Worm (Caenorhabditis elegans) whole organism, L1 larva: Measurements from ENCODE around the gene unc-32.
A peak's percentile ranks its signal among the peaks of the same experiment; 100 is the strongest.

Source experiments
- C04F5.9 ChIP-seq: sonication (generic microtip); optimal IDR thresholded peaks from 2 replicates; lab custom pipeline; 2016; ENCODE audit warnings: missing genetic modification characterization, missing compliant biosample characterization
- C16A3.4 ChIP-seq: fragments of 150-350 bp; optimal IDR thresholded peaks from 2 replicates; lab custom pipeline; 2014; ENCODE audit warnings: missing biosample characterization, missing genetic modification characterization
- alr-1 ChIP-seq: fragments of 200-800 bp; sonication (Bioruptor generic); optimal IDR thresholded peaks from 2 replicates; lab custom pipeline; 2018; ENCODE audit warnings: borderline replicate concordance, mild to moderate bottlenecking, missing genetic modification characterization, missing compliant biosample characterization
- blmp-1 ChIP-seq: fragments of 150-350 bp; optimal IDR thresholded peaks from 2 replicates; lab custom pipeline; 2014; ENCODE audit warnings: missing biosample characterization, missing genetic modification characterization
- ceh-63 ChIP-seq: fragments of 200-800 bp; sonication (Bioruptor generic); optimal IDR thresholded peaks from 2 replicates; lab custom pipeline; 2018; ENCODE audit warnings: mild to moderate bottlenecking, missing genetic modification characterization, missing compliant biosample characterization
- ceh-82 ChIP-seq, 3 experiments: fragments of 150-350 bp in 1 of 3; sonication (generic microtip) in 2 of 3; optimal IDR thresholded peaks; 2 replicates each; lab custom pipeline; 2014 to 2017; ENCODE audit warnings: missing biosample characterization in 3 of 3, missing genetic modification characterization in 3 of 3
- dpl-1 ChIP-seq, 3 experiments: fragments of 150-350 bp in 2 of 3; sonication (generic microtip) in 1 of 3; optimal IDR thresholded peaks; 2 replicates each; lab custom pipeline; 2014 to 2017; ENCODE audit warnings: missing biosample characterization in 3 of 3, missing genetic modification characterization in 3 of 3, missing genetic modification reagents in 3 of 3
- efl-3 ChIP-seq: fragments of 200-800 bp; sonication (Bioruptor generic); optimal IDR thresholded peaks from 2 replicates; lab custom pipeline; 2018; ENCODE audit warnings: mild to moderate bottlenecking, missing genetic modification characterization, missing compliant biosample characterization
- ets-5 ChIP-seq: fragments of 200-800 bp; sonication (Bioruptor generic); IDR thresholded peaks from 2 replicates; pipeline ENCODE4 v1.3.6; 2022; ENCODE audit warnings: missing genetic modification characterization, missing compliant biosample characterization
- fkh-8 ChIP-seq: sonication (generic microtip); optimal IDR thresholded peaks from 2 replicates; lab custom pipeline; 2016; ENCODE audit warnings: mild to moderate bottlenecking, missing genetic modification characterization, missing compliant biosample characterization
- fos-1 ChIP-seq: fragments of 150-350 bp; optimal IDR thresholded peaks from 2 replicates; lab custom pipeline; 2014; ENCODE audit warnings: missing biosample characterization, missing genetic modification characterization
- hlh-17 ChIP-seq: fragments of 200-800 bp; sonication (Bioruptor generic); optimal IDR thresholded peaks from 2 replicates; lab custom pipeline; 2018; ENCODE audit warnings: missing genetic modification characterization, mild to moderate bottlenecking, missing compliant biosample characterization, moderate library complexity, borderline replicate concordance
- hlh-4 ChIP-seq: sonication (generic microtip); optimal IDR thresholded peaks from 2 replicates; lab custom pipeline; 2016; ENCODE audit warnings: mild to moderate bottlenecking, missing genetic modification characterization, missing compliant biosample characterization
- irx-1 ChIP-seq: sonication (generic microtip); optimal IDR thresholded peaks from 2 replicates; lab custom pipeline; 2016; ENCODE audit warnings: missing genetic modification characterization, missing compliant biosample characterization
- jun-1 ChIP-seq: fragments of 150-350 bp; optimal IDR thresholded peaks from 2 replicates; lab custom pipeline; 2014; ENCODE audit warnings: missing biosample characterization, missing genetic modification reagents, missing genetic modification characterization
- lin-13 ChIP-seq: fragments of 150-350 bp; optimal IDR thresholded peaks from 2 replicates; lab custom pipeline; 2014; ENCODE audit warnings: missing biosample characterization, missing genetic modification reagents, missing genetic modification characterization
- lin-14 ChIP-seq: fragments of 200-800 bp; sonication (Bioruptor generic); optimal IDR thresholded peaks from 2 replicates; lab custom pipeline; 2018; ENCODE audit warnings: mild to moderate bottlenecking, missing genetic modification characterization, moderate library complexity, missing compliant biosample characterization
- lin-39 ChIP-seq: fragments of 150-350 bp; optimal IDR thresholded peaks from 2 replicates; lab custom pipeline; 2014; ENCODE audit warnings: missing biosample characterization, missing genetic modification reagents, missing genetic modification characterization
- mab-9 ChIP-seq: fragments of 200-800 bp; sonication (Bioruptor generic); IDR thresholded peaks from 2 replicates; pipeline ENCODE4 v1.3.6; 2022; ENCODE audit warnings: missing genetic modification reagents, missing genetic modification characterization, missing compliant biosample characterization
- mdl-1 ChIP-seq, 2 experiments: fragments of 150-350 bp; optimal IDR thresholded peaks; 2 replicates each; lab custom pipeline; 2014 to 2017; ENCODE audit warnings: missing biosample characterization in 2 of 2, missing genetic modification characterization in 2 of 2, inconsistent platforms in 1 of 2
- mef-2 ChIP-seq: fragments of 150-350 bp; optimal IDR thresholded peaks from 2 replicates; lab custom pipeline; 2014; ENCODE audit warnings: missing biosample characterization, missing genetic modification characterization
- mep-1 ChIP-seq: fragments of 150-350 bp; optimal IDR thresholded peaks from 2 replicates; lab custom pipeline; 2014; ENCODE audit warnings: missing biosample characterization, missing genetic modification characterization
- nhr-20 ChIP-seq: sonication (generic microtip); optimal IDR thresholded peaks from 2 replicates; lab custom pipeline; 2016; ENCODE audit warnings: mild to moderate bottlenecking, missing genetic modification characterization, missing compliant biosample characterization
- nhr-237 ChIP-seq: fragments of 150-350 bp; optimal IDR thresholded peaks from 2 replicates; lab custom pipeline; 2014; ENCODE audit warnings: missing biosample characterization, missing genetic modification characterization
- nhr-71 ChIP-seq: sonication (generic microtip); optimal IDR thresholded peaks from 2 replicates; lab custom pipeline; 2016; ENCODE audit warnings: mild to moderate bottlenecking, missing genetic modification characterization, moderate library complexity, missing compliant biosample characterization
- nhr-84 ChIP-seq: sonication (generic microtip); optimal IDR thresholded peaks from 2 replicates; lab custom pipeline; 2017; ENCODE audit warnings: missing biosample characterization, missing genetic modification characterization
- nhr-85 ChIP-seq: sonication (generic microtip); peaks from one replicate; lab custom pipeline; 2016; ENCODE audit warnings: missing genetic modification characterization, inconsistent platforms, missing compliant biosample characterization
- pag-3 ChIP-seq: sonication (generic microtip); optimal IDR thresholded peaks from 2 replicates; lab custom pipeline; 2017; ENCODE audit warnings: missing genetic modification characterization, mild to moderate bottlenecking, missing compliant biosample characterization, antibody characterized with exemption, borderline replicate concordance; ENCODE audit not compliant: insufficient read depth
- pax-3 ChIP-seq: fragments of 200-800 bp; sonication (Bioruptor generic); optimal IDR thresholded peaks from 2 replicates; lab custom pipeline; 2018; ENCODE audit warnings: mild to moderate bottlenecking, missing genetic modification characterization, moderate library complexity, missing compliant biosample characterization
- rnt-1 ChIP-seq: sonication (generic microtip); optimal IDR thresholded peaks from 2 replicates; lab custom pipeline; 2016; ENCODE audit warnings: mild to moderate bottlenecking, missing genetic modification characterization, moderate library complexity, missing compliant biosample characterization
- skn-1 ChIP-seq: fragments of 150-350 bp; optimal IDR thresholded peaks from 2 replicates; lab custom pipeline; 2014; ENCODE audit warnings: missing biosample characterization, missing genetic modification characterization
- snpc-4 ChIP-seq: fragments of 150-350 bp; optimal IDR thresholded peaks from 2 replicates; lab custom pipeline; 2014; ENCODE audit warnings: missing biosample characterization, missing genetic modification characterization
- snu-23 ChIP-seq: sonication (generic microtip); optimal IDR thresholded peaks from 2 replicates; lab custom pipeline; 2016; ENCODE audit warnings: missing genetic modification characterization, missing compliant biosample characterization
- sox-4 ChIP-seq: sonication (generic microtip); optimal IDR thresholded peaks from 2 replicates; lab custom pipeline; 2016; ENCODE audit warnings: missing genetic modification characterization, missing compliant biosample characterization
- sptf-1 ChIP-seq: fragments of 150-350 bp; optimal IDR thresholded peaks from 2 replicates; lab custom pipeline; 2014; ENCODE audit warnings: missing biosample characterization, missing genetic modification characterization
- sup-37 ChIP-seq: fragments of 200-800 bp; sonication (Bioruptor generic); optimal IDR thresholded peaks from 2 replicates; lab custom pipeline; 2018; ENCODE audit warnings: mild to moderate bottlenecking, missing genetic modification characterization, missing compliant biosample characterization
- swsn-7 ChIP-seq: sonication (generic microtip); optimal IDR thresholded peaks from 2 replicates; lab custom pipeline; 2016; ENCODE audit warnings: missing genetic modification characterization, missing compliant biosample characterization
- tbx-2 ChIP-seq: sonication (generic microtip); optimal IDR thresholded peaks from 2 replicates; lab custom pipeline; 2016; ENCODE audit warnings: missing genetic modification characterization, missing compliant biosample characterization
- unc-30 ChIP-seq: sonication (generic microtip); optimal IDR thresholded peaks from 2 replicates; lab custom pipeline; 2017; ENCODE audit warnings: missing biosample characterization, missing genetic modification characterization
- unc-62 ChIP-seq: fragments of 150-350 bp; optimal IDR thresholded peaks from 2 replicates; lab custom pipeline; 2014; ENCODE audit warnings: missing biosample characterization, missing genetic modification reagents, missing genetic modification characterization
- unc-86 ChIP-seq: sonication (generic microtip); optimal IDR thresholded peaks from 2 replicates; lab custom pipeline; 2016; ENCODE audit warnings: missing genetic modification characterization, missing compliant biosample characterization
- unc-98 ChIP-seq: fragments of 200-800 bp; sonication (Bioruptor generic); IDR thresholded peaks from 2 replicates; pipeline ENCODE4 v1.3.6; 2022; ENCODE audit warnings: missing genetic modification characterization, missing compliant biosample characterization
- vab-15 ChIP-seq: sonication (generic microtip); optimal IDR thresholded peaks from 2 replicates; lab custom pipeline; 2017; ENCODE audit warnings: missing genotype, mild to moderate bottlenecking, missing genetic modification characterization, missing compliant biosample characterization
- xbp-1 ChIP-seq: sonication (generic microtip); optimal IDR thresholded peaks from 2 replicates; lab custom pipeline; 2016; ENCODE audit warnings: missing genetic modification characterization, missing compliant biosample characterization
- zip-4 ChIP-seq: fragments of 200-800 bp; sonication (Bioruptor generic); optimal IDR thresholded peaks from 2 replicates; lab custom pipeline; 2018; ENCODE audit warnings: mild to moderate bottlenecking, missing genetic modification characterization, moderate library complexity, missing compliant biosample characterization
- ztf-11 ChIP-seq, 2 experiments: sonication (generic microtip); optimal IDR thresholded peaks; 2 replicates each; lab custom pipeline; 2016 to 2017; ENCODE audit warnings: missing genetic modification characterization in 2 of 2, missing biosample characterization in 1 of 2, missing compliant biosample characterization in 1 of 2

Gene unc-32

DNA sequence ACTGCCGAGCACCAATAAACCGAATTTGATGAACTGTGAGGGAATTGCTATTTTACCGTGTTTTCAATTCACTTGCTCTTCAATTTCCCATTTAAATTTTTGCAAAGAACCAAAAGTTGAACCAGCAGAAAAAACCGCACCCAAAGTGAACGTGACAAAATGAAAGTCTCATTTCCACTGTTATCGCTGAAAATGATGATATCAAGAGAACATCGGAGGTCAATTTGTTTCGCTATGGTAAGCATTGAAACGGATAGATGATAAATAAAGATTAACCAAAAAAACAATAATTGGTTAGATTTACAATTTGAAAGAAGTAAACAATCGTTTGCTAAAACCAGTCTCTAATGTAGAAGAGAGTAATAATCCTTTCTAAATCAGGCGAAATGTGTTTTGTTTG lies 20.1 kb downstream of the unc-32 start:
- no peak for TF ChIP-seq unc-86
- no peak for TF ChIP-seq nhr-237
- peak; percentile 31 for TF ChIP-seq blmp-1
- TF ChIP-seq nhr-85 (tag; lab: Kevin White, UChicago) = peak; percentile 51
- TF ChIP-seq, all 84 proteins: peak for 2

DNA sequence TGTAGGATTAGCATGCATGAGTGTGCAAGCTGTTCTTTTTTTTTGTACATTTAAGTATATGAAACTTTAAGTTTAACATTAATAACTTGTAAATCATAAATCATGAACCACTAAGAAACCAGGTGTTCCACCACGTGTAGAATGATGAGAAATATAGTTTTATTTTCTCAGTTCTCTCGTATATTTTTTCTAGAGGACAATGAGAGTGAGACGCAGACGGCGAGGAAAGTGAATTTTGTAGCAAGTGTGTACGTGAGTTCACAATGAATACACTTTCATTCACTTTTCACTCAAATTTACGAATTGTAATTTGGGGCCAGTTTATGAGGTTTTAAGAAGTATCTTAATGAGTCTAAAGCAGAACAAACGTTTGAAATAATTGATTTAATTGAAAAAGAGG lies 21.1 kb downstream of the unc-32 start:
- no peak for TF ChIP-seq skn-1 (tag; lab: Kevin White, UChicago)
- peak; percentile 50 for TF ChIP-seq nhr-20 (tag; lab: Kevin White, UChicago)
- TF ChIP-seq unc-62 (GFP tag; lab: Kevin White, UChicago) = no peak
- peak; percentile 20 for TF ChIP-seq snu-23 (GFP tag; lab: Kevin White, UChicago)
- TF ChIP-seq C04F5.9 = no peak
- TF ChIP-seq ztf-11 (tag; optimal IDR thresholded peaks at IDR 0.05; lab: Kevin White, UChicago) = no peak
- TF ChIP-seq dpl-1 (GFP tag; optimal IDR thresholded peaks at IDR 0.05; lab: Kevin White, UChicago) = peak in 2 of 3 experiments; percentile 6 to 26
- no peak for TF ChIP-seq pax-3 (tag; lab: Kevin White, UChicago)
- TF ChIP-seq unc-98 (GFP tag; lab: Robert Waterston, UW) = no peak
- no peak for TF ChIP-seq efl-3 (GFP tag; lab: Kevin White, UChicago)
- TF ChIP-seq nhr-71 (tag; lab: Kevin White, UChicago) = peak; percentile 13
- no peak for TF ChIP-seq lin-13 (GFP tag; lab: Kevin White, UChicago)
- no peak for TF ChIP-seq mab-9 (GFP tag; lab: Robert Waterston, UW)
- peak; percentile 87 for TF ChIP-seq blmp-1
- TF ChIP-seq C16A3.4 = no peak
- TF ChIP-seq mdl-1 (tag; optimal IDR thresholded peaks at IDR 0.05; lab: Kevin White, UChicago) = no peak
- peak; percentile 62 for TF ChIP-seq lin-14 (GFP tag; lab: Kevin White, UChicago)
- TF ChIP-seq mep-1 (tag; lab: Kevin White, UChicago) = peak; percentile 33
- no peak for TF ChIP-seq sptf-1 (tag; lab: Kevin White, UChicago)
- TF ChIP-seq sox-4 (tag; lab: Kevin White, UChicago) = no peak
- no peak for TF ChIP-seq ceh-63 (GFP tag; lab: Kevin White, UChicago)
- TF ChIP-seq rnt-1 (tag; lab: Kevin White, UChicago) = no peak
- no peak for TF ChIP-seq tbx-2 (tag; lab: Kevin White, UChicago)
- TF ChIP-seq unc-86 = no peak

DNA sequence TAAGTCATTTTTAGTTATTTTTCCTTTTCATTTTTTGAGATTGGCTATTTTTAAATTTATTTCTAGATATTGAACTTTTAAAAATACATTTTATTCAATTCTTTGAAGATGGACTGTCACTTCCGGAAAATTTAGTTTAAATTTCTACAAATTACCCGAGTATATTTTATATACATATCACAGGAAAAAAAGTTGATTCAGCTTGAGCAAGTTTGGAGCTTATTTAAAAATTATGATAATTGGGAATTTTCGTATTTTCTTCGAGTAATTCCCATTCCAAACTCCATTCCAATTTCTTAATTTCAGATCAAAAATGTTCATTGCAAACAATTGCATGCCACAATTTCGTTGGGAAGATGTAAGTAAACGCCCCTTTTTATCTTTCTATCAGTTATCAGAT lies 24.3 kb downstream of the unc-32 start, which contains the start of gene arrd-15:
TSS of gene arrd-15 (plus strand) at position 301 of the 400 bp plus-strand sequence.
- TF ChIP-seq ets-5 (GFP tag; lab: Robert Waterston, UW) (no peak), irx-1 (tag; lab: Kevin White, UChicago) (no peak), vab-15 (tag; lab: Kevin White, UChicago) (no peak)

DNA sequence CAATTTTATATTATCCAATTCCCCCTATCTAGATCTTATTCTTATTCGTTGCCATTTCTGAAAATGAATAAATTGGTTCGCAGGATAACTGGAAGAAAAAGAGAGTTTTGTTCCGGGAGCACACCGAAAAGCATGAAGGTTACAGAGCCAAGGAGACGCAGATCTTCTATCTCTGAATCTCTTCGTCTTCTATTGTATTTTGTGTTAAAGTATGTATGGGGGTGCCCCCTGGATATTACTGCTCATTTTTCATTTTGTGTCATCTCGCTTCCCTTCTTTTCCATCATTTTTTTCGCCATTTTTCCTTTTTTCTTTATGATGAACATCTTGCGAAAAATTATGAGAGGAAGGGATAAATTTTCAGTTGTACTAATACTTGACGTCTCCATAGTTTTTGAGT lies 28.3 kb downstream of the unc-32 start:
- TF ChIP-seq nhr-237 = no peak
- no peak for TF ChIP-seq swsn-7
- no peak for TF ChIP-seq pag-3 (tag; lab: Kevin White, UChicago)
- no peak for TF ChIP-seq nhr-84 (tag; lab: Kevin White, UChicago)
- no peak for TF ChIP-seq nhr-85 (tag; lab: Kevin White, UChicago)
- no peak for TF ChIP-seq unc-98 (GFP tag; lab: Robert Waterston, UW)
- TF ChIP-seq efl-3 (GFP tag; lab: Kevin White, UChicago) = no peak
- TF ChIP-seq sup-37 (GFP tag; lab: Kevin White, UChicago) = no peak
- peak; percentile 0 for TF ChIP-seq nhr-71 (tag; lab: Kevin White, UChicago)
- TF ChIP-seq fos-1 (tag; lab: Kevin White, UChicago) = no peak
- TF ChIP-seq nhr-20 (tag; lab: Kevin White, UChicago) = no peak
- TF ChIP-seq hlh-4 = no peak
- no peak for TF ChIP-seq lin-39 (tag; lab: Kevin White, UChicago)
- TF ChIP-seq unc-62 (GFP tag; lab: Kevin White, UChicago) = no peak
- TF ChIP-seq unc-30 (tag; lab: Kevin White, UChicago) = no peak
- peak; percentile 54 for TF ChIP-seq lin-14 (GFP tag; lab: Kevin White, UChicago)
- no peak for TF ChIP-seq fkh-8 (tag; lab: Kevin White, UChicago)
- no peak for TF ChIP-seq zip-4 (GFP tag; lab: Kevin White, UChicago)
- no peak for TF ChIP-seq sptf-1 (tag; lab: Kevin White, UChicago)
- no peak for TF ChIP-seq hlh-17 (GFP tag; lab: Kevin White, UChicago)
- no peak for TF ChIP-seq xbp-1 (tag; lab: Kevin White, UChicago)
- no peak for TF ChIP-seq snpc-4 (tag; lab: Kevin White, UChicago)
- no peak for TF ChIP-seq blmp-1
- TF ChIP-seq mef-2 = no peak
- TF ChIP-seq alr-1 (tag; lab: Kevin White, UChicago) = no peak
- TF ChIP-seq jun-1 (tag; lab: Kevin White, UChicago) = no peak
- peak in 1 of 3 experiments; percentile 14 for TF ChIP-seq ceh-82 (tag; optimal IDR thresholded peaks at IDR 0.05; lab: Kevin White, UChicago)
